Worm (Caenorhabditis elegans) whole organism, L4 larva: ENCODE measurements around the gene C14A6.12.

ENCODE experiments used
- F37D6.2 ChIP-seq: sonication (generic microtip); optimal IDR thresholded peaks from 2 replicates; lab custom pipeline; 2016; ENCODE audit warnings: mild to moderate bottlenecking, missing genetic modification characterization, missing compliant biosample characterization
- R02D3.7 ChIP-seq: fragments of 150-350 bp; sonication (generic microtip); optimal IDR thresholded peaks from 3 replicates; lab custom pipeline; 2014; ENCODE audit warnings: missing biosample characterization, missing genetic modification characterization
- Y105C5A.15 ChIP-seq: fragments of 200-800 bp; sonication (Bioruptor generic); IDR thresholded peaks from 2 replicates; pipeline ENCODE4 v1.3.6; 2022; ENCODE audit warnings: missing genetic modification characterization, missing compliant biosample characterization
- ZK546.5 ChIP-seq, 2 experiments: sonication (generic microtip); optimal IDR thresholded peaks; 2 replicates each; lab custom pipeline; 2017; ENCODE audit warnings: missing biosample characterization in 2 of 2, missing genetic modification characterization in 2 of 2
- ama-1 ChIP-seq: fragments of 150-350 bp; optimal IDR thresholded peaks from 2 replicates; lab custom pipeline; 2014; ENCODE audit warnings: inconsistent platforms, mixed read lengths
- arid-1 ChIP-seq: fragments of 200-800 bp; sonication (Bioruptor generic); conservative IDR thresholded peaks from 2 replicates; pipeline ENCODE4 v1.3.6; 2022; ENCODE audit warnings: missing genetic modification reagents, missing genetic modification characterization, missing compliant biosample characterization
- ceh-32 ChIP-seq: sonication (generic microtip); optimal IDR thresholded peaks from 2 replicates; lab custom pipeline; 2016; ENCODE audit warnings: mild to moderate bottlenecking, missing genetic modification characterization, missing compliant biosample characterization; ENCODE audit not compliant: poor library complexity
- cey-2 ChIP-seq: sonication (generic microtip); optimal IDR thresholded peaks from 3 replicates; lab custom pipeline; 2017; ENCODE audit warnings: missing genetic modification characterization, mild to moderate bottlenecking, missing compliant biosample characterization, antibody characterized with exemption, borderline replicate concordance; ENCODE audit not compliant: insufficient read depth
- daf-16 ChIP-seq, 3 experiments: sonication (generic microtip); optimal IDR thresholded peaks; 2 replicates each; lab custom pipeline; 2016 to 2017; ENCODE audit warnings: missing genetic modification characterization in 3 of 3, missing genetic modification reagents in 3 of 3, mild to moderate bottlenecking in 2 of 3, missing compliant biosample characterization in 2 of 3, missing biosample characterization in 1 of 3, moderate library complexity in 1 of 3
- dmd-8 ChIP-seq: fragments of 200-800 bp; sonication (Bioruptor generic); IDR thresholded peaks from 2 replicates; pipeline ENCODE4 v1.3.6; 2022; ENCODE audit warnings: missing genetic modification characterization, missing compliant biosample characterization
- dve-1 ChIP-seq: sonication (generic microtip); optimal IDR thresholded peaks from 2 replicates; lab custom pipeline; 2017; ENCODE audit warnings: antibody characterized with exemption, mild to moderate bottlenecking, missing genetic modification characterization, missing compliant biosample characterization; ENCODE audit not compliant: insufficient read depth
- hlh-30 ChIP-seq: sonication (generic microtip); optimal IDR thresholded peaks from 2 replicates; lab custom pipeline; 2017; ENCODE audit warnings: antibody characterized with exemption, mild to moderate bottlenecking, missing genetic modification characterization, missing compliant biosample characterization; ENCODE audit not compliant: insufficient read depth
- hmg-1.1 ChIP-seq: fragments of 200-800 bp; sonication (Bioruptor generic); IDR thresholded peaks from 2 replicates; pipeline ENCODE4 v1.3.6; 2022; ENCODE audit warnings: missing genetic modification reagents, missing genetic modification characterization, missing compliant biosample characterization
- lin-1 ChIP-seq: fragments of 200-800 bp; sonication (Bioruptor generic); IDR thresholded peaks from 2 replicates; pipeline ENCODE4 v1.3.6; 2022; ENCODE audit warnings: missing genetic modification reagents, missing genetic modification characterization, missing compliant biosample characterization
- lin-29 ChIP-seq: fragments of 200-800 bp; sonication (Bioruptor generic); IDR thresholded peaks from 2 replicates; pipeline ENCODE4 v1.3.6; 2022; ENCODE audit warnings: missing genetic modification reagents, missing genetic modification characterization, missing compliant biosample characterization
- mdl-1 ChIP-seq, 2 experiments: fragments of 150-350 bp in 1 of 2; sonication (generic microtip) in 1 of 2; optimal IDR thresholded peaks; 2 replicates each; lab custom pipeline; 2014 to 2017; ENCODE audit warnings: missing biosample characterization in 2 of 2, missing genetic modification characterization in 2 of 2
- mxl-2 ChIP-seq: fragments of 200-800 bp; sonication (Bioruptor generic); conservative IDR thresholded peaks from 2 replicates; pipeline ENCODE4 v1.3.6; 2022; ENCODE audit warnings: missing genetic modification reagents, missing genetic modification characterization, missing compliant biosample characterization
- nhr-10 ChIP-seq: fragments of 150-350 bp; optimal IDR thresholded peaks from 2 replicates; lab custom pipeline; 2014; ENCODE audit warnings: missing biosample characterization, missing genetic modification characterization
- nhr-28 ChIP-seq: fragments of 150-350 bp; optimal IDR thresholded peaks from 2 replicates; lab custom pipeline; 2014; ENCODE audit warnings: missing biosample characterization, missing genetic modification characterization
- nhr-76 ChIP-seq: fragments of 150-350 bp; optimal IDR thresholded peaks from 2 replicates; lab custom pipeline; 2014; ENCODE audit warnings: missing biosample characterization, missing genetic modification characterization
- nhr-77 ChIP-seq: fragments of 150-350 bp; optimal IDR thresholded peaks from 2 replicates; lab custom pipeline; 2014; ENCODE audit warnings: missing biosample characterization, missing genetic modification characterization
- pha-4 ChIP-seq, 2 experiments: fragments of 150-350 bp in 1 of 2; fragments of 200-800 bp in 1 of 2; sonication (Bioruptor generic) in 1 of 2; IDR thresholded peaks in 1 of 2; optimal IDR thresholded peaks in 1 of 2; 2 replicates each; pipeline versions ENCODE4 v1.3.6 to Lab custom; 2014 to 2022; ENCODE audit warnings: missing genetic modification characterization in 2 of 2, missing genetic modification reagents in 2 of 2, missing biosample characterization in 1 of 2, missing compliant biosample characterization in 1 of 2
- php-3 ChIP-seq: fragments of 200-800 bp; sonication (Bioruptor generic); IDR thresholded peaks from 2 replicates; pipeline ENCODE4 v1.3.6; 2022; ENCODE audit warnings: missing genetic modification reagents, missing genetic modification characterization, missing compliant biosample characterization
- pqm-1 ChIP-seq: sonication (generic microtip); optimal IDR thresholded peaks from 2 replicates; lab custom pipeline; 2017; ENCODE audit warnings: missing biosample characterization, missing genetic modification characterization
- rbr-2 ChIP-seq: sonication (generic microtip); optimal IDR thresholded peaks from 2 replicates; lab custom pipeline; 2016; ENCODE audit warnings: missing genotype, missing genetic modification characterization, missing compliant biosample characterization
- spr-1 ChIP-seq: sonication (generic microtip); optimal IDR thresholded peaks from 2 replicates; lab custom pipeline; 2016; ENCODE audit warnings: mild to moderate bottlenecking, missing genetic modification characterization, missing compliant biosample characterization
- tra-1 ChIP-seq: fragments of 200-800 bp; sonication (Bioruptor generic); IDR thresholded peaks from 2 replicates; pipeline ENCODE4 v1.3.6; 2022; ENCODE audit warnings: missing genetic modification reagents, missing genetic modification characterization, missing compliant biosample characterization
- unc-130 ChIP-seq: sonication (generic microtip); optimal IDR thresholded peaks from 2 replicates; lab custom pipeline; 2016; ENCODE audit warnings: missing genetic modification reagents, missing genetic modification characterization, missing compliant biosample characterization
- unc-62 ChIP-seq, 3 experiments: fragments of 150-350 bp in 1 of 3; sonication (generic microtip); optimal IDR thresholded peaks in 2 of 3; peaks in 1 of 3; 1 replicate in 1 of 3; 2 replicates in 2 of 3; lab custom pipeline; 2014 to 2017; ENCODE audit warnings: missing biosample characterization in 3 of 3, missing genetic modification characterization in 3 of 3, missing genetic modification reagents in 3 of 3, missing genotype in 1 of 3
- zag-1 ChIP-seq: fragments of 150-350 bp; optimal IDR thresholded peaks from 2 replicates; lab custom pipeline; 2014; ENCODE audit warnings: missing biosample characterization, missing genetic modification characterization
- ztf-11 ChIP-seq: fragments of 150-350 bp; optimal IDR thresholded peaks from 2 replicates; lab custom pipeline; 2014; ENCODE audit warnings: missing biosample characterization, missing genetic modification characterization
- ztf-7 ChIP-seq: fragments of 150-350 bp; optimal IDR thresholded peaks from 2 replicates; lab custom pipeline; 2014; ENCODE audit warnings: missing biosample characterization, missing genetic modification characterization

C14A6.12 gene

DNA sequence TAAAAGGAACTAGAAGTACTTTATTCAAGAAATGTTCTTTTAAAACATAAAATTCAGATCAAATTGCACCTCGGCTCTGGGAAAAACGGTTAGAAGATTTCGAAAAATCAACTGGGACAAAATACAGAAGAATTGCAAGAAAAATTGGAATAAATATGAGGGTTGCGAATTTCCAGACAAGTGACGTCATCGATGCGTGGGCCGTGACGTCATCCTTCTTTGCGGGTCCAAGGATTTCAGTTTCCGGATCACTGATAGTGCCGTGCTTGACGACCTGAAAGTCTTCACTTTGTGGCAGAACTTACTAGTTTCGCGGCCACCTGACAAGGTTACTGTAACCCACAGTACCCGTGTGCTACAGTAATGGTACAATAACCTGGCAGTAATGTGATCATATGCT lies 966 bp upstream of the C14A6.12 start:
- no peak for TF ChIP-seq dve-1 (tag; lab: Kevin White, UChicago)
- no peak for TF ChIP-seq Y105C5A.15 (GFP tag; lab: Robert Waterston, UW)

DNA sequence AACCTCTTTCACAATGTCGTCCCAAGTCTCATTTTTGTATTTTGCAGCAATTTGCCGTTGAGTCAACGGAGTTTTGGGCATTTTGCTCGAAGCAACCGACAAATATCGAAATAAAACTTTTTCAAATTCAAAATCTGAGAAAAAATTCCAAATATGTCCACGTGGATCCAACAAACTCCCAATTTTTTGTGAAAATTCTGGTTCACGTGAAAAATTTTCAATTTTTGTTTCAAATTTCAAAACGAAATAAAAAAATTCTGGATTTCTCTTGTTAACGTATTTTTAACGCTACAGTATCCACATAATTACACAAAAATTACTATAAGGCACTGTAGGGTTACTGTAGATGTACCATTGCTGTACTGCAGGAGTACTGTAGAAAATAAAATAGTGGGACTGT lies 1.2 kb downstream of the C14A6.12 start, which contains the start of gene C14A6.13:
C14A6.13 (minus strand) TSS at position 101 of the 400 bp plus-strand sequence.
- no peak for TF ChIP-seq mdl-1 (tag; optimal IDR thresholded peaks at IDR 0.05; lab: Kevin White, UChicago)
- TF ChIP-seq daf-16 (GFP tag; optimal IDR thresholded peaks at IDR 0.05; lab: Kevin White, UChicago), result no peak
- no peak for TF ChIP-seq daf-16 (tag; optimal IDR thresholded peaks at IDR 0.05; lab: Kevin White, UChicago)
- no peak for TF ChIP-seq F37D6.2 (tag; lab: Kevin White, UChicago)

DNA sequence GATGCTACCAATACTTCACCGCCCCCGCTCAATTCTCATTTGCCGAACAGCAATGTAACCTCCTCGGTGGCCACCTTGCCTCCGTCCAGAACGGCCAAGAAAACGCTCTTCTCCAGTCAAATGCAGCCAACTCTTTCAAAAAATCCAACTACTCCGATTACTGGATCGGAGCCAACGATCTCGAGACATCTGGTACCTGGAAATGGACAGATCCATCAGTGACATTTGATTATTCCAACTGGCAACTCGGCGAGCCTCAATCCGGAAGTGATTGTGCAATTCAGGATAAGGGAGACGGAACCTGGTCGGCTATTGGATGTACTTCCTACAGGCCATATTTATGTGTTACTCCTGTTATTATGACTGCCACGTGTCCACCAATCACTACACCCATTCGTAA lies 4.3 kb downstream of the C14A6.12 start:
- TF ChIP-seq ztf-7 (tag; lab: Kevin White, UChicago), result no peak
- TF ChIP-seq unc-62 (GFP tag; optimal IDR thresholded peaks at IDR 0.05 in 1 of 2; lab: Kevin White, UChicago), result peak in 1 of 2 experiments; percentile 97
- TF ChIP-seq unc-62 (tag; optimal IDR thresholded peaks at IDR 0.05; lab: Kevin White, UChicago), result no peak

DNA sequence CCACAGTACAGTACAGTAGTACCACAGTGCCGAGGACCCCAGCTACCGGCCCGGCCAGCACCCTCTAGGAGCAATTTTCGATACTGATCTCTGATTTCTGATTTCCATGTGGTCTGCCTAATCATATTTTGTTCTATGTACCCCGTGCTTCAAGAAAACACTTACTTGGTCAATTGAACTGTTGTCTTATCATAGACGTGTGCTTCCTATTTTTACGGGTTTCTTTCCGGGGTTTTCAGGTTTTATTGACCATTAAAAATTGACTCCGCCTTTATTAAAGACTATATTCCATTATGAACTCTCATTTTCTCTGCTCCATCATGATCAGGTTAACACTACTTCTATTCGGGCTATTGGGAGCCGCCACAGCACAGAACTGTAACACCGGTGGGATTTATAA lies 4.8 kb downstream of the C14A6.12 start, which contains the start of gene clec-48:
clec-48 (plus strand) TSS at position 320 of the 400 bp plus-strand sequence.
- no peak for TF ChIP-seq R02D3.7 (tag; lab: Kevin White, UChicago)
- no peak for TF ChIP-seq hmg-1.1 (GFP tag; lab: Robert Waterston, UW)
- TF ChIP-seq dve-1 (tag; lab: Kevin White, UChicago), result peak; percentile 49
- TF ChIP-seq daf-16 (GFP tag; optimal IDR thresholded peaks at IDR 0.05; lab: Kevin White, UChicago), result no peak
- TF ChIP-seq daf-16 (tag; optimal IDR thresholded peaks at IDR 0.05; lab: Kevin White, UChicago), result peak; percentile 69
- peak; percentile 41 for TF ChIP-seq nhr-28 (tag; lab: Kevin White, UChicago)
- no peak for TF ChIP-seq rbr-2 (tag; lab: Kevin White, UChicago)
- TF ChIP-seq php-3 (GFP tag; lab: Robert Waterston, UW), result peak; percentile 95

DNA sequence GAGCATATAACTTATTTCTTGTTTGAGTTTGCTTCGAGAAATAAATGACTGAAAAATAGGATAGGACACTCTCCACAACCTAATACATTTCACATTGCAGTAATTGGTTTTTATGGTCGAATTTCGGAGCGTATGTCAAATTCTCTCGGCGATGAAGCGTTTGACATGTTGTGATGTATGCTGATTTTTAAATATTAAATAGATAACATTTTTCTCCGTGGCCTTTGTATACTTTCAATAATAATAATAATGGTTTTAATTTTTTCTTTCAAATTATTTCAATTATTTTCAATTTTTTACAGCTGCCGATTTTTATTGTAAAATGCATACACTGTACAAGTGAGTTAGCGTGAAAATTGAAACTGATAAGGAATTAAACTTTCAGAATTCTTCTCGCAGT lies 16.4 kb downstream of the C14A6.12 start, which contains the start of gene C14A6.3:
C14A6.3 (plus strand) TSS at position 301 of the 400 bp plus-strand sequence.
- peak; percentile 39 for TF ChIP-seq pqm-1 (tag; lab: Kevin White, UChicago)
- TF ChIP-seq daf-16 (GFP tag; optimal IDR thresholded peaks at IDR 0.05; lab: Kevin White, UChicago), result no peak
- no peak for TF ChIP-seq daf-16 (tag; optimal IDR thresholded peaks at IDR 0.05; lab: Kevin White, UChicago)

DNA sequence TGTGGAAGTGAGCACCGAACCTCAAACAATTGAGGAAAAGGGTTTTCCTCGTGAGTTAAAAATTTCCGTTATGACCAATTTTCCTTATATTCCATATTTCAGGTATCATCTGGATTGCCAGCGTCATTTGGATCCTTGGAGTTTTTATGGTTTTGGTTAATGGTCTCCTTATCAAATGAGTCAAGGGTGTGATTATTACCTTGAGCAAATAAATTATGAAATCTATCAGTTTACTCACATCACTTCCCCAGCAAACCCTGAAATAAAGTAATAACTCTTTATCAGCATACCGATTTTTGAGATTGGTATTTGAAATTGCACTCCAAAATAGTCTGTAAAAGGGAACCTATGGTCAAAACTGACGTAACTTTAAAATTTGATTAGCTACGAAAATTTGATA lies 18.0 kb downstream of the C14A6.12 start:
- no peak for TF ChIP-seq mxl-2
- TF ChIP-seq ztf-11 (tag; lab: Kevin White, UChicago), result no peak
- TF ChIP-seq zag-1 (tag; lab: Kevin White, UChicago), result no peak
- no peak for TF ChIP-seq daf-16 (GFP tag; optimal IDR thresholded peaks at IDR 0.05; lab: Kevin White, UChicago)
- TF ChIP-seq daf-16 (tag; optimal IDR thresholded peaks at IDR 0.05; lab: Kevin White, UChicago), result peak; percentile 0
- TF ChIP-seq php-3 (GFP tag; lab: Robert Waterston, UW), result peak; percentile 50; the same call in 1 of the 2 replicates
- TF ChIP-seq ZK546.5 (tag; optimal IDR thresholded peaks at IDR 0.05; lab: Kevin White, UChicago), result no peak
- no peak for TF ChIP-seq dmd-8 (GFP tag; lab: Robert Waterston, UW)
- peak; percentile 31 for TF ChIP-seq pqm-1 (tag; lab: Kevin White, UChicago)
- no peak for TF ChIP-seq pha-4 (GFP tag; IDR thresholded peaks at IDR 0.05; lab: Robert Waterston, UW)
- no peak for TF ChIP-seq pha-4 (tag; optimal IDR thresholded peaks at IDR 0.05; lab: Kevin White, UChicago)
- TF ChIP-seq unc-130 (GFP tag; lab: Kevin White, UChicago), result no peak
- TF ChIP-seq, all 104 proteins: peak for 3

DNA sequence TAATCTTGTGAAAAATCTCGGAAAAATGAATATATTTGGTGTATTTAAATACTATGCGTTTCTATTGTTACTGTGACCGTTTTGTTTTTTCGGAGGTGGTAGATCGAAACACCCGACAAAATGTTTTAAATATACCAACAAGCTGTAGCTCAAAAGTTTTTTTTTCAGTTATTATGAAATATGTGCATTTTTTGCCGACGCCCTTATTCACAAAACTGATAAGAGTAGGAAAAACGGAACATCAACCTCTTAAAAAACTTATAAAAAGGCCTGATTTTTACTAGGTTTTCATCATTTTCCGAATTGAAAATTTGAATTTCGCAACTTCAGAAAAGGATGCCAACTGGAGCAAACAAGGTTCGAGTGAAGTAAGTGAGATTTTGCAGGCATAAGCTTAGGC lies 19.0 kb downstream of the C14A6.12 start, which contains the start of gene Y37H2A.14:
Y37H2A.14 (plus strand) TSS at position 301 of the 400 bp plus-strand sequence.
- TF ChIP-seq dmd-8 (GFP tag; lab: Robert Waterston, UW), result no peak
- TF ChIP-seq pqm-1 (tag; lab: Kevin White, UChicago), result peak; percentile 22
- TF ChIP-seq unc-62 (GFP tag; optimal IDR thresholded peaks at IDR 0.05 in 1 of 2; lab: Kevin White, UChicago), result no peak
- no peak for TF ChIP-seq unc-62 (tag; optimal IDR thresholded peaks at IDR 0.05; lab: Kevin White, UChicago)
- TF ChIP-seq ceh-32 (tag; lab: Kevin White, UChicago), result no peak

DNA sequence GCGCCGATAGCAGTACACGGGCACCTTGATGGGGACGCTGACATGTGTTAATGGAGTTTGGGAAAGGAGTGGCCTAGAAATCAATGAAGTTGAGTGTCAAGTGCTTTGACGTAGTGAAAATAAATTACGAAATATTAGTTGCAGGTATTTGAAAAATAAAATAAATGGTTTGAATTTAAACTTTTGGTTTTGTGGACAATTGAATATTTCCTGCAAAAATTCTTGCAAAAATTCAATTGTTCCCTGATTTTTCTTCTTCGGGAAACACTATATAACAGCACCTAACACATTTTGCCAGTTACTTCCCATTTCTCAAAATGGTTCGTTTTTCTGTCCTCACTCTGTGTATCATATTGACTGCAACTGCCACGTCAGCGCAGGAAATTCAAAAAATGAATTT lies 19.9 kb downstream of the C14A6.12 start, which contains the start of gene Y37H2A.13:
Y37H2A.13 (plus strand) TSS at position 301 of the 400 bp plus-strand sequence.
- TF ChIP-seq spr-1 (tag; lab: Kevin White, UChicago), result no peak
- no peak for TF ChIP-seq hlh-30 (tag; lab: Kevin White, UChicago)
- TF ChIP-seq php-3 (GFP tag; lab: Robert Waterston, UW), result no peak
- TF ChIP-seq nhr-77, result no peak
- TF ChIP-seq nhr-76 (tag; lab: Kevin White, UChicago), result no peak
- no peak for TF ChIP-seq lin-1 (GFP tag; lab: Robert Waterston, UW)
- no peak for TF ChIP-seq nhr-28 (tag; lab: Kevin White, UChicago)
- TF ChIP-seq arid-1 (GFP tag; lab: Robert Waterston, UW), result no peak
- TF ChIP-seq nhr-10, result no peak
- TF ChIP-seq cey-2, result no peak
- TF ChIP-seq R02D3.7 (tag; lab: Kevin White, UChicago), result no peak
- TF ChIP-seq tra-1 (GFP tag; lab: Robert Waterston, UW), result no peak
- no peak for TF ChIP-seq lin-29 (GFP tag; lab: Robert Waterston, UW)
- TF ChIP-seq ama-1, result no peak
